Worm (Caenorhabditis elegans): ENCODE results near the gene glr-6.

glr-6 gene

DNA sequence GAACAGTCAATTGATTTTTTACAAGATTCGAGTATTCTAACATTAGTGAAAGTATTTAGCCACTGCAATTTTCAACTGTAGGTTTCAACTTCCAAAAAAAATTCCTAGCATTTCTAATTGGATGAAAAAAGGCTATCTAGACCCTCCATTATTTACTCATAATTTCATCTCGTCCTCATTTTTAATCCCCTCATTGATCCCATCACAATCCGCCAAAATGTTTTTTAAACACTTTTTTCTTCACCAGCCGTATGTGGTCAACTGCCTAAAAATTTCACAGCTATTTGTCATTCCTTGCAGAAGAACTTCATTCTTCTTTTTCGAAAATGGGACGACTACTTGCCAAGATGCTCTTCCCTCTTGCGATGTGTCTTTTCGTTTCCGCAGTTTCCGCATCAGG is 12.8 kb upstream of the glr-6 start, which contains the start of gene rig-3:
rig-3 (plus strand) TSS at position 301 of the 400 bp plus-strand sequence.
- TF ChIP-seq ceh-36 (tag; optimal IDR thresholded peaks at IDR 0.05) (no peak), flt-1 (GFP tag; IDR thresholded peaks at IDR 0.05) (no peak), hmg-4 (GFP tag; optimal IDR thresholded peaks at IDR 0.05) (no peak), hmbx-1 (tag; optimal IDR thresholded peaks at IDR 0.05) (no peak), tra-4 (tag; optimal IDR thresholded peaks at IDR 0.05) (no peak), hnd-1 (tag; optimal IDR thresholded peaks at IDR 0.05) (no peak), F13C5.2 (tag; optimal IDR thresholded peaks at IDR 0.05) (no peak), pes-1 (GFP tag; IDR thresholded peaks at IDR 0.05) (no peak), ets-7 (tag; optimal IDR thresholded peaks at IDR 0.05) (no peak), sea-1 (GFP tag; conservative IDR thresholded peaks at IDR 0.05) (no peak)

ce11 chrX:6850412-6850811 is 9.9 kb upstream of the glr-6 start:
- TF ChIP-seq ama-1 (optimal IDR thresholded peaks at IDR 0.05) (no peak), tbx-11 (GFP tag; IDR thresholded peaks at IDR 0.05) (no peak), tra-4 (tag; optimal IDR thresholded peaks at IDR 0.05) (no peak), flt-1 (GFP tag; IDR thresholded peaks at IDR 0.05) (no peak), hnd-1 (tag; optimal IDR thresholded peaks at IDR 0.05) (no peak), scrt-1 (GFP tag; IDR thresholded peaks at IDR 0.05) (no peak), F13C5.2 (tag; optimal IDR thresholded peaks at IDR 0.05) (no peak), ets-7 (tag; optimal IDR thresholded peaks at IDR 0.05) (no peak), hmg-4 (GFP tag; optimal IDR thresholded peaks at IDR 0.05) (no peak), B0310.2 (tag; optimal IDR thresholded peaks at IDR 0.05) (no peak), hmbx-1 (tag; optimal IDR thresholded peaks at IDR 0.05) (no peak), ceh-36 (tag; optimal IDR thresholded peaks at IDR 0.05) (no peak), pes-1 (GFP tag; IDR thresholded peaks at IDR 0.05) (no peak)

- TF ChIP-seq sea-1 (GFP tag; conservative IDR thresholded peaks at IDR 0.05) (no peak), hnd-1 (tag; optimal IDR thresholded peaks at IDR 0.05) (no peak), ets-7 (tag; optimal IDR thresholded peaks at IDR 0.05) (no peak), ama-1 (optimal IDR thresholded peaks at IDR 0.05) (no peak), ceh-13 (GFP tag; optimal IDR thresholded peaks at IDR 0.05) (no peak)
These were observed 8.1 kb upstream of the glr-6 start for ce11 chrX:6848596-6848995.

DNA sequence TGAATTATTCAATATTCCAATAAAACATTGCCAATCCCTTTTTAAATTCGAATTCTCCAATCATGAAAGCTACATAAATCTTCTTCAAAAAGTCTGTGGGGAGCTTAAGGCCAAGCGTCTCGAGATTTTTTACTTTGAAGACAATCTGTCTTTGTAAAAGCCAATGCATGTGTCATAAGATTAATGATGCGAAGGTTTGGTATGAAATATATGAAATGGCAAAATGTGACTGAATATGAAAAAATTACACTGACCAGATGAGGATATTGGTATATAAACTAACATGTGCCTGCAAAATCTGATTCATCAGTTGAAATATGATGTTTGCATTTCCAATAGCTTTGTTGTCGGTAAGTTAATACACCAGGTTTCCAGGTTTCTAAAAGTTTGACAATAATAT is 5.4 kb upstream of the glr-6 start, which contains the start of gene C53B7.2:
C53B7.2 (plus strand) TSS at position 301 of the 400 bp plus-strand sequence.
- TF ChIP-seq pes-1 (GFP tag; IDR thresholded peaks at IDR 0.05) (no peak), hmbx-1 (tag; optimal IDR thresholded peaks at IDR 0.05) (no peak), ceh-36 (tag; optimal IDR thresholded peaks at IDR 0.05) (no peak), tbx-11 (GFP tag; IDR thresholded peaks at IDR 0.05) (no peak), F13C5.2 (tag; optimal IDR thresholded peaks at IDR 0.05) (no peak), hnd-1 (tag; optimal IDR thresholded peaks at IDR 0.05) (no peak), sea-1 (GFP tag; conservative IDR thresholded peaks at IDR 0.05) (no peak), aly-1 (tag; optimal IDR thresholded peaks at IDR 0.05) (no peak), hmg-4 (GFP tag; optimal IDR thresholded peaks at IDR 0.05) (no peak), ets-7 (tag; optimal IDR thresholded peaks at IDR 0.05) (no peak), ceh-13 (GFP tag; optimal IDR thresholded peaks at IDR 0.05) (no peak), flt-1 (GFP tag; IDR thresholded peaks at IDR 0.05) (no peak), scrt-1 (GFP tag; IDR thresholded peaks at IDR 0.05) (no peak), ama-1 (optimal IDR thresholded peaks at IDR 0.05) (no peak), B0310.2 (tag; optimal IDR thresholded peaks at IDR 0.05) (no peak), tbx-37 (GFP tag; conservative IDR thresholded peaks at IDR 0.05) (no peak)

ce11 chrX:6844394-6845072 is 4.0 kb upstream of the glr-6 start, which contains the start of gene C53B7.3:
C53B7.3 (plus strand) TSS chrX:6844755.
- TF ChIP-seq B0310.2 (tag; optimal IDR thresholded peaks at IDR 0.05) (no peak), pes-1 (GFP tag; IDR thresholded peaks at IDR 0.05) (no peak), flt-1 (GFP tag; IDR thresholded peaks at IDR 0.05) (no peak), aly-1 (tag; optimal IDR thresholded peaks at IDR 0.05) (no peak), hnd-1 (tag; optimal IDR thresholded peaks at IDR 0.05) (no peak), sea-1 (GFP tag; conservative IDR thresholded peaks at IDR 0.05) (no peak), ets-7 (tag; optimal IDR thresholded peaks at IDR 0.05) (no peak), ceh-36 (tag; optimal IDR thresholded peaks at IDR 0.05) (no peak)

ce11 chrX:6836065-6836527 is 4.4 kb downstream of the glr-6 start, which contains the start of gene F41B4.3:
F41B4.3 (minus strand) TSS chrX:6836115.
- TF ChIP-seq B0310.2 (tag; optimal IDR thresholded peaks at IDR 0.05) (no peak), ets-7 (tag; optimal IDR thresholded peaks at IDR 0.05) (no peak), F13C5.2 (tag; optimal IDR thresholded peaks at IDR 0.05) (no peak), hnd-1 (tag; optimal IDR thresholded peaks at IDR 0.05) (no peak), scrt-1 (GFP tag; IDR thresholded peaks at IDR 0.05) (no peak), ama-1 (optimal IDR thresholded peaks at IDR 0.05) (no peak), flt-1 (GFP tag; IDR thresholded peaks at IDR 0.05) (no peak), ceh-13 (GFP tag; optimal IDR thresholded peaks at IDR 0.05) (no peak), tbx-37 (GFP tag; conservative IDR thresholded peaks at IDR 0.05) (no peak)

DNA sequence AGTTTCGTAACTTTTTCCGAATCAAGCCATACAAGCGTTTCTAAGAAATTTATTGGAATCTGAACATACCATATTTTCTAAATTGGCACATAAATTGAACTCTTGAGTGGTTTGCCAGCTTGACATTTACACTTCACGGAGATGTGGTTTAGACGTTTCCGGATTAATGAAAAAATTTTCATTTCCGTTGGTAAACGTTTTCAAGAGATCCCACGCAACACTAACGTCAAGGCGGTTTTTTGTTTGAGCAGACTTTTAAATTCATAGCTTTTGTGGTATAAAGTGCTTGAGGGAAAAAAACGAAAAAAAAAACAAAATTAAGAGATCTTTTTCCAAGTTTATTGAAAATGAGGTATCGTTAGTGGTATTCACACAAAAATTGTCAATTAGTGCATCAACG is 5.4 kb downstream of the glr-6 start, which contains the start of gene F41B4.2:
F41B4.2 (minus strand) TSS at position 101 of the 400 bp plus-strand sequence.
- TF ChIP-seq ceh-36 (tag; optimal IDR thresholded peaks at IDR 0.05) (no peak), sea-1 (GFP tag; conservative IDR thresholded peaks at IDR 0.05) (no peak), hmbx-1 (tag; optimal IDR thresholded peaks at IDR 0.05) (no peak), tbx-11 (GFP tag; IDR thresholded peaks at IDR 0.05) (no peak), ets-7 (tag; optimal IDR thresholded peaks at IDR 0.05) (no peak), ama-1 (optimal IDR thresholded peaks at IDR 0.05) (no peak), B0310.2 (tag; optimal IDR thresholded peaks at IDR 0.05) (no peak), aly-1 (tag; optimal IDR thresholded peaks at IDR 0.05) (no peak)

DNA sequence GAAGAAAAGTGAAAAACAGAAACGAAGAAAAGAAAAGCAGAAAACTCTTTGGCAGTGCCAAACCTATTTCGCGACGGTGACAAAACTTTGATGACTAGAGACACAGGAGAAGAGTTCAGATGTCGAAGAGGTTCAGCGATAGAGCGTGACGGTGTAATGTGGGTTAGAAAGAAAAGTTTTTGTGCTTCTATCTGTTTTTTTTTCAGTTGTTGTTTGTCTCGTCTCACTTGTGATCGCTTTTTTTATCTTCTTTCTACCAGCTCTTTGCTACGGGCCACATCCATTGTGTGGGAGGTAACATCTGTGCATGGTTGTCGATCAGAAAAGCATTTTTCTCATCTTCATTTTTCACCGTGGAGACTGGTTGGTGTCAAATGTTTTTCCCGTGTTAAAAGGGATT is 14.7 kb downstream of the glr-6 start, which contains the start of gene F41B4.1:
F41B4.1 (minus strand) TSS at position 23 of the 400 bp plus-strand sequence.
- TF ChIP-seq ets-7 (tag; optimal IDR thresholded peaks at IDR 0.05) (no peak), ama-1 (optimal IDR thresholded peaks at IDR 0.05) (no peak), flt-1 (GFP tag; IDR thresholded peaks at IDR 0.05) (no peak), sea-1 (GFP tag; conservative IDR thresholded peaks at IDR 0.05) (no peak), ceh-36 (tag; optimal IDR thresholded peaks at IDR 0.05) (no peak), hmg-4 (GFP tag; optimal IDR thresholded peaks at IDR 0.05) (no peak), tbx-37 (GFP tag; conservative IDR thresholded peaks at IDR 0.05) (no peak), tra-4 (tag; optimal IDR thresholded peaks at IDR 0.05) (no peak), hmbx-1 (tag; optimal IDR thresholded peaks at IDR 0.05) (no peak), hnd-1 (tag; optimal IDR thresholded peaks at IDR 0.05) (no peak), pes-1 (GFP tag; IDR thresholded peaks at IDR 0.05) (no peak), ceh-13 (GFP tag; optimal IDR thresholded peaks at IDR 0.05) (no peak)

All from whole organism, early embryonic.